Worm (Caenorhabditis elegans) whole organism, L2 larva: ENCODE data around the gene T19D12.1.

Source experiments
- ama-1 ChIP-seq: fragments of 150-350 bp; optimal IDR thresholded peaks from 2 replicates; lab custom pipeline; 2018; ENCODE audit warnings: inconsistent platforms
- ceh-82 ChIP-seq: fragments of 150-350 bp; optimal IDR thresholded peaks from 2 replicates; lab custom pipeline; 2014; ENCODE audit warnings: missing biosample characterization, missing genetic modification characterization
- elt-1 ChIP-seq: fragments of 150-350 bp; optimal IDR thresholded peaks from 2 replicates; lab custom pipeline; 2014; ENCODE audit warnings: missing biosample characterization, missing genetic modification characterization
- fos-1 ChIP-seq: fragments of 150-350 bp; optimal IDR thresholded peaks from 2 replicates; lab custom pipeline; 2014; ENCODE audit warnings: missing biosample characterization, missing genetic modification characterization
- lin-39 ChIP-seq: fragments of 150-350 bp; optimal IDR thresholded peaks from 2 replicates; lab custom pipeline; 2014; ENCODE audit warnings: missing biosample characterization, missing genetic modification reagents, missing genetic modification characterization
- mdl-1 ChIP-seq, 2 experiments: fragments of 150-350 bp in 1 of 2; sonication (generic microtip) in 1 of 2; optimal IDR thresholded peaks; 2 replicates each; lab custom pipeline; 2017; ENCODE audit warnings: missing biosample characterization in 2 of 2, missing genetic modification characterization in 2 of 2
- nhr-12 ChIP-seq: fragments of 150-350 bp; optimal IDR thresholded peaks from 2 replicates; lab custom pipeline; 2014; ENCODE audit warnings: missing biosample characterization, missing genetic modification characterization
- nhr-77 ChIP-seq: fragments of 150-350 bp; optimal IDR thresholded peaks from 2 replicates; lab custom pipeline; 2014; ENCODE audit warnings: missing biosample characterization, missing genetic modification characterization
- peb-1 ChIP-seq: fragments of 150-350 bp; optimal IDR thresholded peaks from 2 replicates; lab custom pipeline; 2014; ENCODE audit warnings: missing biosample characterization, missing genetic modification characterization

DNA sequence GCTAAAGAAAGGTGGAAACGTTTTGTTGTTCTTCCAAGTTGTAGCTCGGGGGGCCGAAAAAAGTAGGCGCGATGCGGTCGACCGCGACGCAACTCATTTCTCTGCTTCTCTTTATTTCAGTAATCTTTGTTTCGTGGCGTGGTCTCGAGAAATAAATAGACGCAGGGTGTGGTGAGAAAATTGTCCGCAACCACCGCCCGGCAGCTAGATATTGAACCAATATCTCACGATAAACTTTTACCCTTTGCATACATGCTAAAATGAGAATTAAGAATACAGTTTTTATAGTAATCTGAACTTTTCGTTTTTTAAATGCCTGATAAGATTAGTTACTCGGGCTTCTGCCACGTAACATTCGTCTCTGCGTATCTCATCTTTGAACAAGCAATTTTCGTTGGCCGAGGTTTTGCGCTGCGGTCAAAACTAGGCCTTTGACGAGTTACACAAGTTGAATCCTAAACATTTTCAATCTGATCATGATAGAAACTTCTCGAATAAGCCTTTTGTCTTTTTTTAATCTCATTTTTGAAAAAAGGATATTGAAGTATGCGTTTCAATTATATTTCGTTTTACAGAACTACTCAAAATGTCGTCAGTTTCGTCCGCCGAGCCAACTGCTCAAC is 17.1 kb downstream of the T19D12.1 start, which contains the start of gene gyf-1:
- no peak for TF ChIP-seq mdl-1 (tag; optimal IDR thresholded peaks at IDR 0.05; lab: Kevin White, UChicago)
- TF ChIP-seq elt-1 (tag; lab: Kevin White, UChicago) = no peak
- no peak for TF ChIP-seq ceh-82 (tag; lab: Kevin White, UChicago)
- no peak for TF ChIP-seq lin-39
- TF ChIP-seq ama-1 = no peak
- no peak for TF ChIP-seq nhr-12
- TF ChIP-seq nhr-77 (tag; lab: Kevin White, UChicago) = no peak
- TF ChIP-seq peb-1 = no peak
- TF ChIP-seq fos-1 (tag; lab: Kevin White, UChicago) = peak; percentile 44
